Fruit fly (Drosophila melanogaster) whole organism, embryonic: ENCODE results near the gene CG42525.
A peak's percentile ranks its signal among the peaks of the same experiment; 100 is the strongest.

Source experiments
- Bdp1 ChIP-seq: fragments of 200-800 bp; sonication (Bioruptor generic); optimal IDR thresholded peaks from 3 replicates; lab custom pipeline; 2016; ENCODE audit warnings: missing biosample characterization, missing genetic modification characterization
- CG14050 ChIP-seq: fragments of 200-800 bp; sonication (Bioruptor generic); IDR thresholded peaks from 3 replicates; pipeline ENCODE4 v1.3.6; 2022; ENCODE audit warnings: missing biosample characterization, missing genetic modification characterization
- CG14441 ChIP-seq: fragments of 200-800 bp; sonication (Bioruptor generic); IDR thresholded peaks from 2 replicates; pipeline ENCODE4 v1.3.6; 2022; ENCODE audit warnings: missing biosample characterization, missing genetic modification characterization
- CG1647 ChIP-seq: fragments of 200-800 bp; sonication (Bioruptor generic); optimal IDR thresholded peaks from 3 replicates; lab custom pipeline; 2016; ENCODE audit warnings: missing biosample characterization, missing genetic modification characterization
- CG16863 ChIP-seq: fragments of 200-800 bp; sonication (Bioruptor generic); optimal IDR thresholded peaks from 3 replicates; lab custom pipeline; 2016; ENCODE audit warnings: missing biosample characterization, missing genetic modification characterization
- CG17568 ChIP-seq: fragments of 200-800 bp; sonication (Bioruptor generic); optimal IDR thresholded peaks from 2 replicates; lab custom pipeline; 2018; ENCODE audit warnings: missing biosample characterization, mild to moderate bottlenecking, missing genetic modification characterization, moderate library complexity
- CG17802 ChIP-seq: fragments of 200-800 bp; sonication (Bioruptor generic); optimal IDR thresholded peaks from 2 replicates; lab custom pipeline; 2018; ENCODE audit warnings: missing biosample characterization, mild to moderate bottlenecking, missing genetic modification characterization, moderate library complexity
- CG2120 ChIP-seq: fragments of 200-800 bp; sonication (Bioruptor generic); optimal IDR thresholded peaks from 3 replicates; lab custom pipeline; 2016; ENCODE audit warnings: missing biosample characterization, missing genetic modification characterization
- CG2678 ChIP-seq: fragments of 200-800 bp; sonication (Bioruptor generic); optimal IDR thresholded peaks from 3 replicates; lab custom pipeline; 2019; ENCODE audit warnings: missing biosample characterization, mild to moderate bottlenecking, missing genetic modification characterization, moderate library complexity
- CG30403 ChIP-seq: fragments of 200-800 bp; sonication (Bioruptor generic); optimal IDR thresholded peaks from 3 replicates; lab custom pipeline; 2016; ENCODE audit warnings: missing biosample characterization, missing genetic modification characterization
- CG32767 ChIP-seq: fragments of 200-800 bp; sonication (Bioruptor generic); IDR thresholded peaks from 2 replicates; pipeline ENCODE4 v1.3.6; 2022; ENCODE audit warnings: missing biosample characterization, missing genetic modification characterization
- CG4424 ChIP-seq: fragments of 200-800 bp; sonication (Bioruptor generic); optimal IDR thresholded peaks from 3 replicates; lab custom pipeline; 2016; ENCODE audit warnings: missing biosample characterization, missing genetic modification characterization
- CG5245 ChIP-seq: fragments of 200-800 bp; sonication (Bioruptor generic); optimal IDR thresholded peaks from 3 replicates; lab custom pipeline; 2016; ENCODE audit warnings: missing biosample characterization, missing genetic modification characterization
- CG5953 ChIP-seq: fragments of 200-800 bp; sonication (Bioruptor generic); IDR thresholded peaks from 2 replicates; pipeline ENCODE4 v1.3.6; 2022; ENCODE audit warnings: missing biosample characterization, missing genetic modification characterization
- CG6175 ChIP-seq: fragments of 200-800 bp; sonication (Bioruptor generic); IDR thresholded peaks from 3 replicates; pipeline ENCODE4 v1.3.6; 2022; ENCODE audit warnings: missing biosample characterization, missing genetic modification characterization
- CG6813 ChIP-seq: fragments of 200-800 bp; sonication (Bioruptor generic); optimal IDR thresholded peaks from 2 replicates; lab custom pipeline; 2017; ENCODE audit warnings: missing biosample characterization, missing genetic modification characterization, mild to moderate bottlenecking, moderate library complexity, missing genetic modification reagents
- CG7357 ChIP-seq: fragments of 200-800 bp; sonication (Bioruptor generic); IDR thresholded peaks from 3 replicates; pipeline ENCODE4 v1.3.6; 2022; ENCODE audit warnings: missing biosample characterization, missing genetic modification characterization
- CG7745 ChIP-seq: fragments of 200-800 bp; sonication (Bioruptor generic); optimal IDR thresholded peaks from 2 replicates; lab custom pipeline; 2018; ENCODE audit warnings: missing biosample characterization, mild to moderate bottlenecking, missing genetic modification characterization, moderate library complexity
- CG7928 ChIP-seq: fragments of 200-800 bp; sonication (Bioruptor generic); optimal IDR thresholded peaks from 2 replicates; lab custom pipeline; 2017; ENCODE audit warnings: missing biosample characterization, mild to moderate bottlenecking, missing genetic modification characterization
- CG7987 ChIP-seq: fragments of 200-800 bp; sonication (Bioruptor generic); optimal IDR thresholded peaks from 2 replicates; lab custom pipeline; 2018; ENCODE audit warnings: missing biosample characterization, mild to moderate bottlenecking, missing genetic modification characterization, moderate library complexity
- CG8281 ChIP-seq: fragments of 200-800 bp; sonication (Bioruptor generic); optimal IDR thresholded peaks from 2 replicates; lab custom pipeline; 2018; ENCODE audit warnings: missing biosample characterization, mild to moderate bottlenecking, missing genetic modification characterization, moderate library complexity
- CG8765 ChIP-seq: fragments of 200-800 bp; sonication (Bioruptor generic); IDR thresholded peaks from 2 replicates; pipeline ENCODE4 v1.3.6; 2022; ENCODE audit warnings: missing biosample characterization, missing genetic modification characterization
- CG8944 ChIP-seq: fragments of 200-800 bp; sonication (Bioruptor generic); optimal IDR thresholded peaks from 3 replicates; lab custom pipeline; 2016; ENCODE audit warnings: missing biosample characterization, missing genetic modification characterization
- CoRest ChIP-seq: fragments of 200-800 bp; sonication (Bioruptor generic); optimal IDR thresholded peaks from 3 replicates; lab custom pipeline; 2018; ENCODE audit warnings: missing biosample characterization, mild to moderate bottlenecking, missing genetic modification characterization, moderate library complexity
- Ets65A ChIP-seq: fragments of 200-800 bp; sonication (Bioruptor generic); peaks from one replicate; lab custom pipeline; 2016; ENCODE audit warnings: missing biosample characterization, missing genetic modification characterization
- Fer2 ChIP-seq: fragments of 200-800 bp; sonication (Bioruptor generic); optimal IDR thresholded peaks from 2 replicates; lab custom pipeline; 2018; ENCODE audit warnings: missing biosample characterization, mild to moderate bottlenecking, missing genetic modification characterization, moderate library complexity
- Hr78 ChIP-seq, 2 experiments: fragments of 200-800 bp in 1 of 2; fragments of >200 bp in 1 of 2; sonication (Bioruptor generic) in 1 of 2; optimal IDR thresholded peaks; 2 replicates each; lab custom pipeline; 2017 to 2019; ENCODE audit warnings: missing biosample characterization in 2 of 2, missing genetic modification characterization in 2 of 2, mild to moderate bottlenecking in 1 of 2, moderate library complexity in 1 of 2
- NK7.1 ChIP-seq: fragments of 200-800 bp; sonication (Bioruptor generic); optimal IDR thresholded peaks from 3 replicates; lab custom pipeline; 2016; ENCODE audit warnings: missing biosample characterization, missing genetic modification characterization
- Opbp ChIP-seq: fragments of 200-800 bp; sonication (Bioruptor generic); IDR thresholded peaks from 3 replicates; pipeline ENCODE4 v1.3.6; 2022; ENCODE audit warnings: missing biosample characterization, missing genetic modification characterization; ENCODE audit not compliant: partially characterized antibody
- Pdp1 ChIP-seq, 2 experiments: fragments of 200-800 bp; sonication (Bioruptor generic); optimal IDR thresholded peaks; 3 replicates each; lab custom pipeline; 2016; ENCODE audit warnings: missing biosample characterization in 2 of 2, missing genetic modification characterization in 2 of 2, mild to moderate bottlenecking in 1 of 2, moderate library complexity in 1 of 2
- Ptx1 ChIP-seq: fragments of 200-800 bp; sonication (Bioruptor generic); IDR thresholded peaks from 2 replicates; pipeline ENCODE4 v1.3.6; 2022; ENCODE audit warnings: missing biosample characterization, missing genetic modification characterization
- Six4 ChIP-seq: fragments of 200-800 bp; sonication (Bioruptor generic); optimal IDR thresholded peaks from 2 replicates; lab custom pipeline; 2016; ENCODE audit warnings: missing biosample characterization, missing genetic modification characterization
- Usf ChIP-seq: fragments of 200-800 bp; sonication (Bioruptor generic); optimal IDR thresholded peaks from 2 replicates; lab custom pipeline; 2017; ENCODE audit warnings: missing genotype, missing biosample characterization, missing genetic modification characterization
- Vsx1 ChIP-seq: fragments of 200-800 bp; sonication (Bioruptor generic); optimal IDR thresholded peaks from 2 replicates; lab custom pipeline; 2017; ENCODE audit warnings: missing biosample characterization, mild to moderate bottlenecking, missing genetic modification characterization, missing genetic modification reagents
- Xrp1 ChIP-seq: fragments of 200-800 bp; sonication (Bioruptor generic); IDR thresholded peaks from 2 replicates; pipeline ENCODE4 v1.3.6; 2022; ENCODE audit warnings: missing biosample characterization, missing genetic modification characterization
- bbx ChIP-seq: fragments of 200-800 bp; sonication (Bioruptor generic); IDR thresholded peaks from 2 replicates; pipeline ENCODE4 v1.3.6; 2022; ENCODE audit warnings: missing biosample characterization, missing genetic modification characterization; ENCODE audit not compliant: partially characterized antibody
- bowl ChIP-seq: fragments of 200-800 bp; sonication (Bioruptor generic); IDR thresholded peaks from 2 replicates; pipeline ENCODE4 v1.3.6; 2022; ENCODE audit warnings: missing biosample characterization, missing genetic modification characterization
- br ChIP-seq: fragments of >200 bp; optimal IDR thresholded peaks from 2 replicates; lab custom pipeline; 2017
- cato ChIP-seq: fragments of 200-800 bp; sonication (Bioruptor generic); optimal IDR thresholded peaks from 2 replicates; lab custom pipeline; 2016; ENCODE audit warnings: missing biosample characterization, missing genetic modification characterization, borderline replicate concordance
- caup ChIP-seq: fragments of 200-800 bp; sonication (Bioruptor generic); optimal IDR thresholded peaks from 3 replicates; lab custom pipeline; 2017; ENCODE audit warnings: missing biosample characterization, mild to moderate bottlenecking, missing genetic modification characterization, moderate library complexity; ENCODE audit not compliant: severe bottlenecking
- cwo ChIP-seq: fragments of 200-800 bp; sonication (Bioruptor generic); optimal IDR thresholded peaks from 3 replicates; lab custom pipeline; 2017; ENCODE audit warnings: missing biosample characterization, missing genetic modification characterization, mild to moderate bottlenecking, moderate library complexity, missing genetic modification reagents
- disco-r ChIP-seq: fragments of 200-800 bp; sonication (Bioruptor generic); optimal IDR thresholded peaks from 2 replicates; lab custom pipeline; 2016; ENCODE audit warnings: missing biosample characterization, missing genetic modification characterization
- dpn ChIP-seq, 2 experiments: fragments of 200-800 bp; sonication (Bioruptor generic); optimal IDR thresholded peaks; 3 replicates each; lab custom pipeline; 2016; ENCODE audit warnings: missing biosample characterization in 2 of 2, missing genetic modification characterization in 2 of 2
- eyg ChIP-seq: fragments of 200-800 bp; sonication (Bioruptor generic); optimal IDR thresholded peaks from 3 replicates; lab custom pipeline; 2016; ENCODE audit warnings: missing biosample characterization, missing genetic modification characterization
- hth ChIP-seq: fragments of >200 bp; optimal IDR thresholded peaks from 2 replicates; lab custom pipeline; 2017; ENCODE audit warnings: inconsistent platforms
- pb ChIP-seq: fragments of 200-800 bp; sonication (Bioruptor generic); optimal IDR thresholded peaks from 3 replicates; lab custom pipeline; 2016; ENCODE audit warnings: missing biosample characterization, missing genetic modification characterization
- psq ChIP-seq: fragments of 200-800 bp; sonication (Bioruptor generic); optimal IDR thresholded peaks from 2 replicates; lab custom pipeline; 2017; ENCODE audit warnings: missing biosample characterization, missing genetic modification characterization
- run ChIP-seq: fragments of 200-800 bp; sonication (Bioruptor generic); optimal IDR thresholded peaks from 3 replicates; lab custom pipeline; 2018; ENCODE audit warnings: missing biosample characterization, mild to moderate bottlenecking, missing genetic modification characterization
- sd ChIP-seq: fragments of 200-800 bp; sonication (Bioruptor generic); optimal IDR thresholded peaks from 3 replicates; lab custom pipeline; 2018; ENCODE audit warnings: missing biosample characterization, mild to moderate bottlenecking, missing genetic modification characterization, moderate library complexity
- slou ChIP-seq: fragments of 200-800 bp; sonication (Bioruptor generic); optimal IDR thresholded peaks from 3 replicates; lab custom pipeline; 2016; ENCODE audit warnings: missing biosample characterization, missing genetic modification characterization
- tap ChIP-seq: fragments of 200-800 bp; optimal IDR thresholded peaks from 3 replicates; lab custom pipeline; 2019; ENCODE audit warnings: missing biosample characterization, mild to moderate bottlenecking, missing genetic modification characterization, moderate library complexity
- ttk ChIP-seq: fragments of 200-800 bp; sonication (Bioruptor generic); IDR thresholded peaks from 2 replicates; pipeline ENCODE4 v2.1.2; 2022; ENCODE audit warnings: missing biosample characterization, missing genetic modification characterization

CG42525 gene

DNA sequence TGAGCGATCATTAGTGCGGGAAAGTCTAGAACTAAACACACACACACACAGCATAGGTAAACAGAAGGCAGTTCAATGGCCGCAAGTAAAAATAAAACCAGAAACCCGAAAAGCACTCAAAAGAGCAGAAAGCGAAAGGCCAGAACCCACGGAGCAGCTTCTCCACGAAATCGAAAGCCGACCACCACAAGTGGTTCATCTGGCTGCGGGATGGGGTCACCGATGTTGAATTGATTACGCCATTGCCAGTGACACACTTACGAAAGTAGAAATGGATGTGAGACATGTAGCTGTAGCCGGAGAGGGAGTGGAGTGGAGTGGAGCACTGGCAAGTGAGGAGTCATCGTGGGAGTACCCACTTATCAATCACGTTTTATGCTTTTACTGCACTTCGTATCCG lies 48.1 kb downstream of the CG42525 start (continued):
- TF ChIP-seq NK7.1 (GFP tag; lab: Kevin White, UChicago) (no peak), CG6175 (GFP tag; lab: Robert Waterston, UW) (no peak), eyg (GFP tag; lab: Kevin White, UChicago) (no peak), CG8281 (tag; lab: Kevin White, UChicago) (no peak), CG8944 (GFP tag; lab: Kevin White, UChicago) (no peak), CG30403 (GFP tag; lab: Kevin White, UChicago) (no peak), Fer2 (tag; lab: Kevin White, UChicago) (no peak), CG17568 (GFP tag; lab: Kevin White, UChicago) (peak; percentile 32), CG7357 (no peak), disco-r (GFP tag; lab: Kevin White, UChicago) (no peak), cato (GFP tag; lab: Kevin White, UChicago) (no peak), Hr78 (GFP tag; optimal IDR thresholded peaks at IDR 0.05; lab: Kevin White, UChicago) (peak in 1 of 2 experiments; percentile 88), CG8765 (GFP tag; lab: Robert Waterston, UW) (no peak), hth (lab: Kevin White, UChicago) (no peak), CG4424 (GFP tag; lab: Kevin White, UChicago) (no peak), CG6813 (GFP tag; lab: Kevin White, UChicago) (no peak), Ets65A (GFP tag; lab: Kevin White, UChicago) (no peak), CG16863 (no peak), CG7745 (tag; lab: Kevin White, UChicago) (peak; percentile 64), Xrp1 (GFP tag; lab: Robert Waterston, UW) (peak; percentile 11; the same call in 1 of the 2 replicates), CG32767 (GFP tag; lab: Robert Waterston, UW) (no peak), Bdp1 (GFP tag; lab: Kevin White, UChicago) (no peak), Six4 (no peak), run (tag; lab: Kevin White, UChicago) (no peak), CG2678 (tag; lab: Kevin White, UChicago) (no peak), CG1647 (no peak), Pdp1 (GFP tag; optimal IDR thresholded peaks at IDR 0.05; lab: Kevin White, UChicago) (peak in 1 of 2 experiments; percentile 73), CG2120 (no peak), br (lab: Kevin White, UChicago) (no peak), CG5953 (GFP tag; lab: Robert Waterston, UW) (no peak), psq (no peak), ttk (GFP tag; lab: Robert Waterston, UW) (no peak), bowl (no peak), Usf (GFP tag; lab: Kevin White, UChicago) (no peak), dpn (GFP tag; optimal IDR thresholded peaks at IDR 0.05; lab: Kevin White, UChicago) (no peak), CG7987 (no peak), pb (GFP tag; lab: Kevin White, UChicago) (no peak), sd (no peak), CG17802 (no peak), CG14050 (GFP tag; lab: Robert Waterston, UW) (no peak), CG14441 (GFP tag; lab: Robert Waterston, UW) (no peak), cwo (no peak), CG7928 (no peak), Vsx1 (GFP tag; lab: Kevin White, UChicago) (no peak), Opbp (GFP tag; lab: Robert Waterston, UW) (no peak), slou (GFP tag; lab: Kevin White, UChicago) (no peak), CoRest (tag; lab: Kevin White, UChicago) (no peak), caup (GFP tag; lab: Kevin White, UChicago) (no peak), CG5245 (no peak), tap (tag; lab: Kevin White, UChicago) (no peak), bbx (no peak), Ptx1 (GFP tag; lab: Robert Waterston, UW) (no peak)
